Fruit fly (Drosophila melanogaster): ENCODE measurements around the gene CG6195.

Gene CG6195

dm6 chr3R:19659448-19659847, 11.2 kb upstream of the CG6195 start, which contains the start of gene ort:
ort (plus strand) TSS chr3R:19659748.
- TF ChIP-seq CG15710 (tag; optimal IDR thresholded peaks at IDR 0.05) (no peak), gl (tag; optimal IDR thresholded peaks at IDR 0.05) (no peak), CG17806 (tag; optimal IDR thresholded peaks at IDR 0.05) (no peak), CG8159 (tag; optimal IDR thresholded peaks at IDR 0.05) (no peak), CG4496 (GFP tag; IDR thresholded peaks at IDR 0.05) (no peak), rn (GFP tag; IDR thresholded peaks at IDR 0.05) (no peak), CG32121 (GFP tag; IDR thresholded peaks at IDR 0.05) (no peak), D1 (tag; optimal IDR thresholded peaks at IDR 0.05) (no peak), EcR (GFP tag; optimal IDR thresholded peaks at IDR 0.05) (no peak), CG13204 (GFP tag; optimal IDR thresholded peaks at IDR 0.05) (no peak), Pif1B (GFP tag; optimal IDR thresholded peaks at IDR 0.05) (no peak)

DNA sequence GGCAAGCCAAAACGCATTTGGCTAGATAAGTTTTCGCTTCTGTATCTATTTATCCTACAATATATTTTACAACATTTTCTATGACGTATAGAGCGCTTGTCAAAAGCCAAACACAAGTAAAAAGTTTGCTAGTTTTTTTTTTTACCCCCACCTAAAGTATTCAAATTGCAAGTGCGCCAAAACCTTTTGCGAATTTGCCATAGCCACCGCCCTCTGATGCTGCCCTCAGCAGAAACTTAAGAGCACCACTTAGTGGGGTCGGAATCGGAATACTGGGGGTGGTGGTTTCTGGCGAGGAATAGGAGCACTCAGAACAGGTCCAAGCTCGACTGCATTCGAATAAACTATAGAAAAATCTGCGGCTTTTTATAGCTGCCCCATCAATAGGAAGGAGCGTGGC, 9.6 kb upstream of the CG6195 start, which contains the start of gene CG6184:
Gene CG6184, minus strand, starts transcription at position 101 of the 400 bp plus-strand sequence.
- TF ChIP-seq rn (GFP tag; IDR thresholded peaks at IDR 0.05) (no peak), CG14655 (GFP tag; optimal IDR thresholded peaks at IDR 0.05) (no peak), CG10348 (GFP tag; IDR thresholded peaks at IDR 0.05) (no peak), EcR (GFP tag; optimal IDR thresholded peaks at IDR 0.05) (no peak), CG17806 (tag; optimal IDR thresholded peaks at IDR 0.05) (no peak), fd96Ca (GFP tag; IDR thresholded peaks at IDR 0.05) (no peak), CG13204 (GFP tag; optimal IDR thresholded peaks at IDR 0.05) (no peak), CG9948 (tag; optimal IDR thresholded peaks at IDR 0.05) (no peak), CG8301 (tag; optimal IDR thresholded peaks at IDR 0.05) (no peak), CG15710 (tag; optimal IDR thresholded peaks at IDR 0.05) (no peak), CG4496 (GFP tag; IDR thresholded peaks at IDR 0.05) (no peak), D1 (tag; optimal IDR thresholded peaks at IDR 0.05) (no peak), Pif1B (GFP tag; optimal IDR thresholded peaks at IDR 0.05) (no peak), CG8159 (tag; optimal IDR thresholded peaks at IDR 0.05) (no peak), CG32121 (GFP tag; IDR thresholded peaks at IDR 0.05) (no peak), Pif1A (GFP tag; optimal IDR thresholded peaks at IDR 0.05) (no peak)

- TF ChIP-seq CG13204 (GFP tag; optimal IDR thresholded peaks at IDR 0.05) (no peak), CG14655 (GFP tag; optimal IDR thresholded peaks at IDR 0.05) (no peak), Snoo (tag; optimal IDR thresholded peaks at IDR 0.05) (no peak), CG8301 (tag; optimal IDR thresholded peaks at IDR 0.05) (no peak)
These were observed 9.0 kb upstream of the CG6195 start for dm6 chr3R:19657235-19657634.

DNA sequence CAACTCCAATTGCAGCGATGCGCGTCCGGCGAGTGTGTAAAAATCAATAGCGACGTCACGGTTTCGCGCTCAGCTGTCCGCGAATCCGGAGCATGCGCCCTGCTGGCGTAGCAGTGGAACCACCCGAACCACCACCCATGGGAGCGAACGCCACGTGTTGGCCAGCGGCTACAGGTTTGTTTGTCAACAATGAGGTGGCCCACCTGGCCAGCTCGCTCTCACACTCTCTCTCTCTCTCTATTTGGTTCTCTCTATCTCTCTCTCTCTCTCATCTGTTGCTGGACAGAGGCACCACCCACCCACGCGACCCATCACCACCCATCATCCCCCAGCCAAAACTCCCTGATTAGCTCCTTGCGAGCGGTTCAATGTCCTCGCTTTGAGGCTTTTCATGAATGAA, 8.2 kb upstream of the CG6195 start:
- TF ChIP-seq CG13204 (GFP tag; optimal IDR thresholded peaks at IDR 0.05) (no peak), CG8159 (tag; optimal IDR thresholded peaks at IDR 0.05) (no peak), CG10348 (GFP tag; IDR thresholded peaks at IDR 0.05) (no peak), EcR (GFP tag; optimal IDR thresholded peaks at IDR 0.05) (peak; percentile 82), CG12605 (GFP tag; IDR thresholded peaks at IDR 0.05) (peak; percentile 89), D1 (tag; optimal IDR thresholded peaks at IDR 0.05) (no peak)

DNA sequence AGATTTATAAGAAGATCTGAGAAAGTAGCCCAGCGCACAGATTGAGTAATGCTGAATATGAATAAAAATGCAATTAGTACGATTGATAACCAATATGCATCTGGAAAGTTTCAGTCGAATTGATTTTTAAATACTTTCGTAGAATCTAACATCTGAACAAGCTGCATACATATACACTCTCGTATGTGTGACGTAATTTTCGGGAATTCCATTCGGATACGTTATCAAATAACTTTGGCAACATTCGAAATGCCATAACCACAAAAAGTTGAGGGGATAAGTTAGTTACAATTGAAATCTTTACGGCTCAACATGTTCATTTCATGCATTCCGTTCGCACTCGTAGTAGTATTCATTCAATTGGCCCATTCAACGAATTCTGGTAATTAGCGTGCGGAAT, 2.5 kb upstream of the CG6195 start, which contains the start of gene CG31219:
Gene CG31219, plus strand, starts transcription at position 301 of the 400 bp plus-strand sequence.
- TF ChIP-seq CG14655 (GFP tag; optimal IDR thresholded peaks at IDR 0.05) (no peak), CG9948 (tag; optimal IDR thresholded peaks at IDR 0.05) (no peak), CG34367 (tag; optimal IDR thresholded peaks at IDR 0.05) (no peak), Pif1B (GFP tag; optimal IDR thresholded peaks at IDR 0.05) (no peak), gl (tag; optimal IDR thresholded peaks at IDR 0.05) (no peak), Pif1A (GFP tag; optimal IDR thresholded peaks at IDR 0.05) (no peak), CG15710 (tag; optimal IDR thresholded peaks at IDR 0.05) (no peak), CG13204 (GFP tag; optimal IDR thresholded peaks at IDR 0.05) (no peak), CG4496 (GFP tag; IDR thresholded peaks at IDR 0.05) (no peak)

dm6 chr3R:19644901-19645204, 3.4 kb downstream of the CG6195 start, which contains the start of gene Nup58:
Nup58 (plus strand) TSS chr3R:19645026.
- TF ChIP-seq CG8159 (tag; optimal IDR thresholded peaks at IDR 0.05) (no peak), gl (tag; optimal IDR thresholded peaks at IDR 0.05) (no peak), CG4496 (GFP tag; IDR thresholded peaks at IDR 0.05) (no peak)

dm6 chr3R:19644094-19644900, 3.9 kb downstream of the CG6195 start, which contains the start of gene Vha13:
Vha13 (minus strand) TSS chr3R:19644386.
- TF ChIP-seq CG15710 (tag; optimal IDR thresholded peaks at IDR 0.05) (no peak), CG14655 (GFP tag; optimal IDR thresholded peaks at IDR 0.05) (no peak), Snoo (tag; optimal IDR thresholded peaks at IDR 0.05) (no peak), Ets98B (GFP tag; IDR thresholded peaks at IDR 0.05) (peak; percentile 28; the same call in 1 of the 2 replicates), CG13204 (GFP tag; optimal IDR thresholded peaks at IDR 0.05) (no peak), gl (tag; optimal IDR thresholded peaks at IDR 0.05) (peak; percentile 37), CG10348 (GFP tag; IDR thresholded peaks at IDR 0.05) (no peak), EcR (GFP tag; optimal IDR thresholded peaks at IDR 0.05) (peak; percentile 65), Pif1A (GFP tag; optimal IDR thresholded peaks at IDR 0.05) (no peak), CG12605 (GFP tag; IDR thresholded peaks at IDR 0.05) (no peak), D1 (tag; optimal IDR thresholded peaks at IDR 0.05) (no peak), rn (GFP tag; IDR thresholded peaks at IDR 0.05) (no peak), Pif1B (GFP tag; optimal IDR thresholded peaks at IDR 0.05) (peak; percentile 9), CG34367 (tag; optimal IDR thresholded peaks at IDR 0.05) (no peak), CG4496 (GFP tag; IDR thresholded peaks at IDR 0.05) (peak; percentile 67; the same call in 2 of the 3 replicates), CG32121 (GFP tag; IDR thresholded peaks at IDR 0.05) (peak; percentile 41; the same call in 1 of the 2 replicates), CG17806 (tag; optimal IDR thresholded peaks at IDR 0.05) (no peak), CG8301 (tag; optimal IDR thresholded peaks at IDR 0.05) (peak; percentile 14), fd96Ca (GFP tag; IDR thresholded peaks at IDR 0.05) (peak; percentile 51; the same call in 2 of the 3 replicates), CG8159 (tag; optimal IDR thresholded peaks at IDR 0.05) (peak; percentile 29), CG9948 (tag; optimal IDR thresholded peaks at IDR 0.05) (no peak)

Measured in whole organism, pupa.